Worm (Caenorhabditis elegans) whole organism, late embryonic: ENCODE measurements around the gene fbxa-10.

Experiments used
- ceh-9 ChIP-seq: sonication (generic microtip); optimal IDR thresholded peaks from 2 replicates; lab custom pipeline; 2016; ENCODE audit warnings: mild to moderate bottlenecking, missing genetic modification characterization, inconsistent platforms, missing compliant biosample characterization
- hlh-13 ChIP-seq: fragments of 200-800 bp; sonication (Bioruptor generic); optimal IDR thresholded peaks from 2 replicates; lab custom pipeline; 2018; ENCODE audit warnings: mild to moderate bottlenecking, missing genetic modification characterization, missing compliant biosample characterization
- hlh-6 ChIP-seq: sonication (generic microtip); optimal IDR thresholded peaks from 2 replicates; lab custom pipeline; 2016; ENCODE audit warnings: missing genotype, missing genetic modification characterization, missing compliant biosample characterization
- pqm-1 ChIP-seq: sonication (generic microtip); optimal IDR thresholded peaks from 2 replicates; lab custom pipeline; 2016; ENCODE audit warnings: missing genetic modification characterization, missing compliant biosample characterization

ce11 chrIII:981960-982359, 29.8 kb downstream of the fbxa-10 start:
- TF ChIP-seq hlh-13 (GFP tag; lab: Kevin White, UChicago) (no peak), hlh-6 (tag; lab: Kevin White, UChicago) (no peak), ceh-9 (tag; lab: Kevin White, UChicago) (no peak), pqm-1 (tag; lab: Kevin White, UChicago) (no peak)
